Worm (Caenorhabditis elegans): ENCODE results near the gene frg-1.

The frg-1 gene

ce11 chrIII:12977559-12977958 is 1.4 kb upstream of the frg-1 start, which contains the start of gene ZK1010.2:
Gene ZK1010.2, minus strand, starts transcription at chrIII:12977862.
- peak in 1 of 2 experiments; percentile 20 for TF ChIP-seq lsy-2 (tag; optimal IDR thresholded peaks at IDR 0.05)
- no peak for TF ChIP-seq nhr-25 (tag; optimal IDR thresholded peaks at IDR 0.05; ENCODE audit: borderline replicate concordance, insufficient read depth)
- TF ChIP-seq hlh-11 (tag; optimal IDR thresholded peaks at IDR 0.05) = no peak
- no peak for TF ChIP-seq unc-39 (tag; optimal IDR thresholded peaks at IDR 0.05)
- TF ChIP-seq D1046.2 (GFP tag; IDR thresholded peaks at IDR 0.05) = 0 out of 2 replicates have a peak, but pooled peaks have one; percentile 57
- TF ChIP-seq lim-7 (GFP tag; IDR thresholded peaks at IDR 0.05) = no peak
- TF ChIP-seq ceh-82 (tag; optimal IDR thresholded peaks at IDR 0.05) = no peak
- peak; percentile 63 for TF ChIP-seq F49E8.2 (tag; optimal IDR thresholded peaks at IDR 0.05; ENCODE audit: borderline replicate concordance)
- TF ChIP-seq T26A8.4 (GFP tag; IDR thresholded peaks at IDR 0.05) = 0 out of 2 replicates have a peak, but pooled peaks have one; percentile 40
- TF ChIP-seq ztf-11 (tag; optimal IDR thresholded peaks at IDR 0.05) = no peak
- no peak for TF ChIP-seq duxl-1 (tag; optimal IDR thresholded peaks at IDR 0.05; ENCODE audit: poor library complexity)
- TF ChIP-seq ceh-62 (tag; optimal IDR thresholded peaks at IDR 0.05) = no peak
- peak; percentile 25 for TF ChIP-seq spr-1 (tag; optimal IDR thresholded peaks at IDR 0.05)
- TF ChIP-seq ces-1 (GFP tag; optimal IDR thresholded peaks at IDR 0.05) = no peak
- TF ChIP-seq mdt-29 (GFP tag; IDR thresholded peaks at IDR 0.05) = 0 out of 2 replicates have a peak, but pooled peaks have one; percentile 20
- 0 out of 2 replicates have a peak, but pooled peaks have one; percentile 43 for TF ChIP-seq Y105C5A.15 (GFP tag; IDR thresholded peaks at IDR 0.05)
- peak; percentile 70 for TF ChIP-seq lin-38 (GFP tag; IDR thresholded peaks at IDR 0.05)
- TF ChIP-seq ztf-7 (tag; optimal IDR thresholded peaks at IDR 0.05) = no peak
- TF ChIP-seq dmd-6 (GFP tag; IDR thresholded peaks at IDR 0.05) = no peak
- TF ChIP-seq mdl-1 (tag; optimal IDR thresholded peaks at IDR 0.05) = no peak
- no peak for TF ChIP-seq mxl-2 (GFP tag; conservative IDR thresholded peaks at IDR 0.05)
- no peak for TF ChIP-seq ama-1 (optimal IDR thresholded peaks at IDR 0.05)
- no peak for TF ChIP-seq nhr-10 (tag; optimal IDR thresholded peaks at IDR 0.05)
- TF ChIP-seq daf-8 (GFP tag; IDR thresholded peaks at IDR 0.05) = no peak
- no peak for TF ChIP-seq R02D3.7 (tag; optimal IDR thresholded peaks at IDR 0.05)
- no peak for TF ChIP-seq zfp-3 (GFP tag; conservative IDR thresholded peaks at IDR 0.05)
- no peak for TF ChIP-seq lin-39 (tag; optimal IDR thresholded peaks at IDR 0.05)
- 0 out of 2 replicates have a peak, but pooled peaks have one; percentile 24 for TF ChIP-seq madf-9 (GFP tag; conservative IDR thresholded peaks at IDR 0.05)
- TF ChIP-seq pha-4 (GFP tag; IDR thresholded peaks at IDR 0.05) = peak; percentile 64; the same call in 1 of the 2 replicates
- TF ChIP-seq pha-4 (tag; optimal IDR thresholded peaks at IDR 0.05) = no peak
- TF ChIP-seq nhr-11 (tag; optimal IDR thresholded peaks at IDR 0.05) = no peak
- no peak for TF ChIP-seq nhr-28 (tag; optimal IDR thresholded peaks at IDR 0.05)
- TF ChIP-seq lin-1 (GFP tag; IDR thresholded peaks at IDR 0.05) = no peak
- TF ChIP-seq mep-1 (tag; optimal IDR thresholded peaks at IDR 0.05) = no peak
- TF ChIP-seq nhr-42 (GFP tag; IDR thresholded peaks at IDR 0.05) = no peak
- TF ChIP-seq pqm-1 (tag; optimal IDR thresholded peaks at IDR 0.05) = no peak
- TF ChIP-seq unc-130 (GFP tag; optimal IDR thresholded peaks at IDR 0.05) = no peak
- TF ChIP-seq sdz-12 (GFP tag; optimal IDR thresholded peaks at IDR 0.05) = no peak
- TF ChIP-seq zag-1 (tag; optimal IDR thresholded peaks at IDR 0.05) = no peak
- TF ChIP-seq Y48G9A.11 (GFP tag; IDR thresholded peaks at IDR 0.05) = peak; percentile 66
- TF ChIP-seq daf-19 (GFP tag; conservative IDR thresholded peaks at IDR 0.05) = no peak

ce11 chrIII:12980770-12981169 is 1.8 kb downstream of the frg-1 start, which contains the start of gene ZK1010.4:
Gene ZK1010.4, plus strand, starts transcription at chrIII:12981070.
- TF ChIP-seq egl-27 (tag; optimal IDR thresholded peaks at IDR 0.05) (no peak), spr-3 (GFP tag; optimal IDR thresholded peaks at IDR 0.05) (no peak), set-16 (GFP tag; IDR thresholded peaks at IDR 0.05) (no peak), dve-1 (tag; optimal IDR thresholded peaks at IDR 0.05; ENCODE audit: insufficient read depth) (no peak), dmd-6 (GFP tag; IDR thresholded peaks at IDR 0.05) (no peak), F49E8.2 (tag; optimal IDR thresholded peaks at IDR 0.05; ENCODE audit: borderline replicate concordance) (no peak), zfp-3 (GFP tag; conservative IDR thresholded peaks at IDR 0.05) (no peak), nhr-42 (GFP tag; IDR thresholded peaks at IDR 0.05) (no peak), nhr-25 (tag; optimal IDR thresholded peaks at IDR 0.05; ENCODE audit: borderline replicate concordance, insufficient read depth) (no peak), Y48G9A.11 (GFP tag; IDR thresholded peaks at IDR 0.05) (no peak)
